Worm (Caenorhabditis elegans): ENCODE data around the gene pck-1.

DNA sequence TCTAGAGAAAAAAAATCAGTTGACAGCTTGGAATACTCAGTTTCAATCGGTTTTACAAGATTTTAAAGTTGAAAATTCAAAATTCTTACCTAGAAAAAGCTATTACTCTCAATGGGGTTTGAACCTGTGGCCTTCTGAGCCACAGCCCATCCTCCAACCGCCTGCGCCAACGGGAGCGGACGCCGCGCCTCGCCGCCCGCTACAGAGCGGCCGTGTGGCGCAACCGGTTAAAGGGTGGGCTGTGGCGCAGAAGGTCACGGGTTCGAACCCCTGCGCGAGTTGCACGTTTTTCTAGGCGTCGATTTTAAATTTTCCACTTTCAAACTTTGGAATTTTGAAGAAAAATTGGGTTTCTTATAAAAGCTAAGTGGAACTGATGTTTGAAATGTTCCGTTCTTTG, 17.7 kb downstream of the pck-1 start:
- TF ChIP-seq B0019.2 (GFP tag; conservative IDR thresholded peaks at IDR 0.05) (no peak), nfya-1 (tag; optimal IDR thresholded peaks at IDR 0.05; ENCODE audit: borderline replicate concordance, insufficient read depth) (no peak), F55B11.4 (tag; optimal IDR thresholded peaks at IDR 0.05; ENCODE audit: borderline replicate concordance, insufficient read depth) (no peak), snpc-4 (GFP tag; optimal IDR thresholded peaks at IDR 0.05) (no peak), snpc-4 (tag; optimal IDR thresholded peaks at IDR 0.05) (no peak), lsl-1 (GFP tag; optimal IDR thresholded peaks at IDR 0.05) (no peak)
